Fruit fly (Drosophila melanogaster) whole organism, prepupa: Measurements from ENCODE around the gene hfw.
A peak's percentile ranks its signal among the peaks of the same experiment; 100 is the strongest.

Source experiments
- Blimp-1 ChIP-seq: fragments of 200-800 bp; sonication (Bioruptor generic); optimal IDR thresholded peaks from 3 replicates; lab custom pipeline; 2017; ENCODE audit warnings: missing biosample characterization, missing genetic modification characterization, mild to moderate bottlenecking, moderate library complexity, missing genetic modification reagents
- CG10631 ChIP-seq: fragments of 200-800 bp; sonication (Bioruptor generic); optimal IDR thresholded peaks from 2 replicates; lab custom pipeline; 2016; ENCODE audit warnings: missing biosample characterization, missing genetic modification characterization
- CG11294 ChIP-seq: fragments of 200-800 bp; sonication (Bioruptor generic); IDR thresholded peaks from 2 replicates; pipeline ENCODE4 v1.3.6; 2022; ENCODE audit warnings: missing biosample characterization, missing genetic modification characterization
- CG11902 ChIP-seq: fragments of 200-800 bp; sonication (Bioruptor generic); optimal IDR thresholded peaks from 3 replicates; lab custom pipeline; 2016; ENCODE audit warnings: missing biosample characterization, missing genetic modification characterization
- CG15336 ChIP-seq: fragments of 200-800 bp; sonication (Bioruptor generic); IDR thresholded peaks from 2 replicates; pipeline ENCODE4 v1.3.6; 2022; ENCODE audit warnings: missing biosample characterization, missing genetic modification characterization
- CG1621 ChIP-seq: fragments of 200-800 bp; sonication (Bioruptor generic); optimal IDR thresholded peaks from 3 replicates; lab custom pipeline; 2018; ENCODE audit warnings: missing biosample characterization, mild to moderate bottlenecking, missing genetic modification characterization
- CG3032 ChIP-seq: fragments of 200-800 bp; optimal IDR thresholded peaks from 2 replicates; lab custom pipeline; 2019; ENCODE audit warnings: missing biosample characterization, mild to moderate bottlenecking, missing genetic modification characterization, moderate library complexity
- CG3919 ChIP-seq: fragments of 200-800 bp; sonication (Bioruptor generic); optimal IDR thresholded peaks from 3 replicates; lab custom pipeline; 2016; ENCODE audit warnings: missing biosample characterization, missing genetic modification characterization
- CG6276 ChIP-seq: fragments of 200-800 bp; sonication (Bioruptor generic); optimal IDR thresholded peaks from 2 replicates; lab custom pipeline; 2017; ENCODE audit warnings: missing biosample characterization, mild to moderate bottlenecking, missing genetic modification characterization
- CG6808 ChIP-seq: fragments of 200-800 bp; sonication (Bioruptor generic); optimal IDR thresholded peaks from 3 replicates; lab custom pipeline; 2017; ENCODE audit warnings: missing biosample characterization, missing genetic modification characterization, mild to moderate bottlenecking, moderate library complexity, missing genetic modification reagents
- CG6854 ChIP-seq: fragments of 200-800 bp; sonication (Bioruptor generic); optimal IDR thresholded peaks from 2 replicates; lab custom pipeline; 2017; ENCODE audit warnings: missing biosample characterization, mild to moderate bottlenecking, missing genetic modification characterization
- CG7368 ChIP-seq: fragments of 200-800 bp; sonication (Bioruptor generic); optimal IDR thresholded peaks from 3 replicates; lab custom pipeline; 2016; ENCODE audit warnings: missing biosample characterization, missing genetic modification characterization
- CG8119 ChIP-seq: fragments of 200-800 bp; sonication (Bioruptor generic); IDR thresholded peaks from 3 replicates; pipeline ENCODE4 v1.3.6; 2022; ENCODE audit warnings: missing biosample characterization, missing genetic modification characterization
- CG8319 ChIP-seq: fragments of 200-800 bp; sonication (Bioruptor generic); optimal IDR thresholded peaks from 3 replicates; lab custom pipeline; 2016; ENCODE audit warnings: missing biosample characterization, missing genetic modification characterization
- Eip78C ChIP-seq: fragments of 200-800 bp; sonication (Bioruptor generic); peaks from one replicate; lab custom pipeline; 2016; ENCODE audit warnings: missing biosample characterization, missing genetic modification characterization
- Eip93F ChIP-seq: fragments of 200-800 bp; sonication (Bioruptor generic); optimal IDR thresholded peaks from 2 replicates; lab custom pipeline; 2016; ENCODE audit warnings: missing biosample characterization, mild to moderate bottlenecking, missing genetic modification characterization
- Hr39 ChIP-seq: fragments of 200-800 bp; sonication (Bioruptor generic); optimal IDR thresholded peaks from 2 replicates; lab custom pipeline; 2016; ENCODE audit warnings: missing biosample characterization, missing genetic modification characterization
- Hr4 ChIP-seq: fragments of 200-800 bp; sonication (Bioruptor generic); optimal IDR thresholded peaks from 3 replicates; lab custom pipeline; 2016; ENCODE audit warnings: missing biosample characterization, missing genetic modification characterization
- Lpt ChIP-seq: fragments of 200-800 bp; sonication (Bioruptor generic); optimal IDR thresholded peaks from 3 replicates; lab custom pipeline; 2016; ENCODE audit warnings: missing biosample characterization, missing genetic modification characterization
- Met ChIP-seq: fragments of 200-800 bp; sonication (Bioruptor generic); optimal IDR thresholded peaks from 3 replicates; lab custom pipeline; 2016; ENCODE audit warnings: missing biosample characterization, missing genetic modification characterization
- Smox ChIP-seq: fragments of 200-800 bp; sonication (Bioruptor generic); optimal IDR thresholded peaks from 3 replicates; lab custom pipeline; 2016; ENCODE audit warnings: missing biosample characterization, missing genetic modification characterization
- Sox102F ChIP-seq: fragments of 200-800 bp; sonication (Bioruptor generic); optimal IDR thresholded peaks from 2 replicates; lab custom pipeline; 2016; ENCODE audit warnings: missing biosample characterization, mild to moderate bottlenecking, missing genetic modification characterization
- Sox15 ChIP-seq: fragments of 200-800 bp; sonication (Bioruptor generic); optimal IDR thresholded peaks from 3 replicates; lab custom pipeline; 2016; ENCODE audit warnings: missing biosample characterization, missing genetic modification characterization
- dac ChIP-seq: fragments of 200-800 bp; sonication (Bioruptor generic); optimal IDR thresholded peaks from 2 replicates; lab custom pipeline; 2017; ENCODE audit warnings: missing biosample characterization, mild to moderate bottlenecking, missing genetic modification characterization
- eg ChIP-seq: fragments of 200-800 bp; sonication (Bioruptor generic); IDR thresholded peaks from 3 replicates; pipeline ENCODE4 v1.3.6; 2022; ENCODE audit warnings: missing biosample characterization, missing genetic modification characterization
- esn ChIP-seq: fragments of 200-800 bp; sonication (Bioruptor generic); optimal IDR thresholded peaks from 2 replicates; lab custom pipeline; 2016; ENCODE audit warnings: missing biosample characterization, mild to moderate bottlenecking, missing genetic modification characterization, moderate library complexity
- fd59A ChIP-seq: fragments of 200-800 bp; sonication (Bioruptor generic); optimal IDR thresholded peaks from 2 replicates; lab custom pipeline; 2017; ENCODE audit warnings: missing biosample characterization, mild to moderate bottlenecking, missing genetic modification characterization, missing genetic modification reagents
- fd85E ChIP-seq: fragments of 200-800 bp; sonication (Bioruptor generic); optimal IDR thresholded peaks from 3 replicates; lab custom pipeline; 2016; ENCODE audit warnings: missing biosample characterization, missing genetic modification characterization
- fkh ChIP-seq: fragments of 200-800 bp; sonication (Bioruptor generic); optimal IDR thresholded peaks from 3 replicates; lab custom pipeline; 2017; ENCODE audit warnings: missing biosample characterization, mild to moderate bottlenecking, missing genetic modification characterization, moderate library complexity
- lz ChIP-seq: fragments of 200-800 bp; sonication (Bioruptor generic); optimal IDR thresholded peaks from 3 replicates; lab custom pipeline; 2016; ENCODE audit warnings: missing biosample characterization, missing genetic modification characterization
- net ChIP-seq: fragments of 200-800 bp; sonication (Bioruptor generic); optimal IDR thresholded peaks from 3 replicates; lab custom pipeline; 2016; ENCODE audit warnings: missing biosample characterization, missing genetic modification characterization
- spab ChIP-seq: fragments of 200-800 bp; sonication (Bioruptor generic); optimal IDR thresholded peaks from 2 replicates; lab custom pipeline; 2017; ENCODE audit warnings: missing biosample characterization, mild to moderate bottlenecking, missing genetic modification characterization, missing genetic modification reagents
- svp ChIP-seq: fragments of 200-800 bp; sonication (Bioruptor generic); peaks from one replicate; lab custom pipeline; 2016; ENCODE audit warnings: missing biosample characterization, missing genetic modification characterization
- vri ChIP-seq: fragments of 200-800 bp; sonication (Bioruptor generic); optimal IDR thresholded peaks from 3 replicates; lab custom pipeline; 2016; ENCODE audit warnings: missing biosample characterization, mild to moderate bottlenecking, missing genetic modification characterization

The hfw gene

DNA sequence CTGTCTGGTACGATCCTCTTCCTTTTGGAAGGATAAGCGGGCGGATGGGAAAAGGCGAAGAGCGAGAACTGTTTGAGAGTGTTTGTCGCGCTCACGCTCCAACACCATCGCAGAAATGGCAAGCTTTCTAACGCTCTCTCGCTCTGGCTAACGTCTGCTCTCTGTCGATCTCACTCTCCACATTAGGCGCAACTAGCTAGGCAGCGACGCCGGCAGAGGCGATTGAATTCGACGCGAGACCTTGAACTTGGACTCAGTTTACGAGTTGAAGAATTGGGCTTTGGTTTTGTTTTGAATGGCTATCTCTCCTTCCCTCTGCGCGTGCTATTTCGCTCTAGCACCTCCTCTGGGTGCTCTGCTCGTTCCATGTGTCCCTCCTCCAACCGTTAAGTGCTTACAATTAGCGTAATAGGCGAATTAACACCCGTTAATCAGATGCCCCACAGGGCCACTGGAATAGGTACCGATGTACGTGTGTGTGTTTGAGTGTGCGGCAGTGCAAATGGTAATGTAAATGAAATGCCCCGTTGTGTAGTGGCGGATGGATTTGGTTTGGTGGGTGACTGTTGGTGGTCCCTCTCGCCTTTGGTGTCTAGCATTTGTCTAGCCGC, 49.6 kb upstream of the hfw start:
- TF ChIP-seq vri (GFP tag; lab: Kevin White, UChicago) (peak; percentile 42), CG3919 (GFP tag; lab: Kevin White, UChicago) (no peak)

DNA sequence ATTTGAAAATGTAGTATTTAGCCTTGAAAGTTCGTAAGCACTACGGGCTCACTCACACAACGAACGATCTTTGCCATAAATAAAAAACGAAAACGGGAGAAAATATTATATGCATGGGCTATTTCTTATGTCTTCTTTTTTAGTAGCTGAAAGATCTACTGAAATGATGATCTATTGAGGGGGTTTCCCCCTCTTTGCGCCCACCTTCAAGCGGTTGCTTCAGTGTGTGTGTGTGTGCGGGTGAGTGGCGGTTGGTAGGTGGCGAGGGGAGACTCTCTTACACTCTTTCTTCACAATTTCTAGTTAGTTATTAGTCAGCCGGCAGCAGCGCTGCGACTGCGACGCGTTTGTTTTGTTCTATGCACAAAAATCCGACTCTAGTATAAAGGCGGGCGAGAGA, 48.0 kb upstream of the hfw start:
- TF ChIP-seq CG15336 (GFP tag; lab: Robert Waterston, UW) = no peak
- TF ChIP-seq fd85E (GFP tag; lab: Kevin White, UChicago) = no peak
- no peak for TF ChIP-seq Eip93F (GFP tag; lab: Kevin White, UChicago)
- TF ChIP-seq vri (GFP tag; lab: Kevin White, UChicago) = no peak
- no peak for TF ChIP-seq Sox102F (GFP tag; lab: Kevin White, UChicago)
- no peak for TF ChIP-seq CG11902 (GFP tag; lab: Kevin White, UChicago)
- no peak for TF ChIP-seq CG8319
- TF ChIP-seq CG6276 (GFP tag; lab: Kevin White, UChicago) = no peak
- no peak for TF ChIP-seq lz (GFP tag; lab: Kevin White, UChicago)
- no peak for TF ChIP-seq esn (GFP tag; lab: Kevin White, UChicago)
- TF ChIP-seq CG10631 (GFP tag; lab: Kevin White, UChicago) = no peak
- TF ChIP-seq CG7368 (GFP tag; lab: Kevin White, UChicago) = no peak
- TF ChIP-seq CG11294 = no peak
- no peak for TF ChIP-seq Smox (GFP tag; lab: Kevin White, UChicago)
- TF ChIP-seq spab (GFP tag; lab: Kevin White, UChicago) = no peak
- TF ChIP-seq, all 60 proteins: peak for 0

DNA sequence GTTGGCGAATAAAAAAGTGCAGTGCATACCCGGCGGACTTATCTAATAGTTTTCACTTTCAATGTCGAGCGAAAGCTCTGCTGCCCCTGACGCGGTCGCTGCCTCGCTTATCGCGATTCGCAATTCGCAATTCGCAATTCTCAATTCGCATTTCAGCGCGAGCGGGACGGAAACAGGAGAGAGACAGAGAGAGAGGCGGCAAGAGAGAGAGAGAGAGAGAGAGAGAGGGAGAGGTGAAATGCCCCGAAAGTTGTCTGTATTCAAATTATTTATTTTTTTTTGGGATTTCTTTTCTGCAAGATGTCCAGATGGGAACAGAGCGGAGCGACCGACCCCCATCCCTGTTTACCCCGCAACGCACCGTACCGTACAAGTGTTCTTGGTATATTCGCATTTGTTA, 46.2 kb upstream of the hfw start:
- TF ChIP-seq net (GFP tag; lab: Kevin White, UChicago) (peak; percentile 3), svp (GFP tag; lab: Kevin White, UChicago) (peak; percentile 30), Lpt (peak; percentile 3), dac (no peak), Blimp-1 (GFP tag; lab: Kevin White, UChicago) (peak; percentile 73), CG6854 (GFP tag; lab: Kevin White, UChicago) (peak; percentile 36), Hr4 (no peak), Eip78C (GFP tag; lab: Kevin White, UChicago) (peak; percentile 51), vri (GFP tag; lab: Kevin White, UChicago) (peak; percentile 16)

DNA sequence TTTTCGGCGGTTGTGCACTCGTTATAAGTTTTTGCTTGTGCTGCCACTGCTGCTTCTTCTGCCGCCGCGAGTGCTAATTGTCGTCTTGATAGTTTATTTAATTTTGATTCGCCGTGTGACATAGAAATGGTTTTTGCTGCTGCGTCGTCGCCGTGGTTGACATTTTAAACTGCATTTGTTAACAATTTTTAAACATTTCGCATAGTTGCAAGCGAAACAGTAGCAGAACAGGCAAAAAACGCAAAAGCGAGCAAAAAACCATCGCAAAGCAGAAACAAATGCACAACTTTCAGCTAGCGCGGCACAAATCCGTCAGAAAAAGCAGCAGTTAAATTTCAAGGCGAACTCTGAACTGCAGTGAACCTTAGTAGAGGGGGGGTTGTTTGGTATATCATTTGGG, 45.7 kb upstream of the hfw start:
- TF ChIP-seq CG8119 (GFP tag; lab: Robert Waterston, UW) (no peak), CG15336 (GFP tag; lab: Robert Waterston, UW) (no peak), Met (no peak), Hr39 (no peak), Hr4 (no peak), lz (GFP tag; lab: Kevin White, UChicago) (no peak), dac (no peak), vri (GFP tag; lab: Kevin White, UChicago) (no peak), esn (GFP tag; lab: Kevin White, UChicago) (no peak), eg (GFP tag; lab: Robert Waterston, UW) (no peak), Sox15 (GFP tag; lab: Kevin White, UChicago) (no peak), svp (GFP tag; lab: Kevin White, UChicago) (no peak), fd59A (GFP tag; lab: Kevin White, UChicago) (no peak), CG6808 (GFP tag; lab: Kevin White, UChicago) (no peak), fkh (GFP tag; lab: Kevin White, UChicago) (no peak), CG3032 (no peak), CG1621 (tag; lab: Kevin White, UChicago) (no peak), CG10631 (GFP tag; lab: Kevin White, UChicago) (no peak), CG11294 (no peak)
- TF ChIP-seq, all 60 proteins: peak for 0
